Worm (Caenorhabditis elegans): ENCODE data around the gene C39B10.7.
A peak's percentile ranks its signal among the peaks of the same experiment; 100 is the strongest.

Gene C39B10.7

ce11 chrX:10433863-10434262 lies 42.8 kb upstream of the C39B10.7 start:
- TF ChIP-seq mep-1 (tag; optimal IDR thresholded peaks at IDR 0.05) (no peak), unc-39 (tag; optimal IDR thresholded peaks at IDR 0.05) (no peak), sptf-1 (tag; optimal IDR thresholded peaks at IDR 0.05) (no peak), unc-62 (GFP tag; optimal IDR thresholded peaks at IDR 0.05) (no peak)

- no peak for TF ChIP-seq nhr-237 (tag; optimal IDR thresholded peaks at IDR 0.05)
- TF ChIP-seq hlh-1 (tag; optimal IDR thresholded peaks at IDR 0.05), result peak; percentile 69
- no peak for TF ChIP-seq flh-1 (GFP tag; optimal IDR thresholded peaks at IDR 0.05)
- no peak for TF ChIP-seq drap-1 (GFP tag; optimal IDR thresholded peaks at IDR 0.05)
- TF ChIP-seq mls-2 (tag; optimal IDR thresholded peaks at IDR 0.05), result peak; percentile 73
- TF ChIP-seq unc-62 (GFP tag; optimal IDR thresholded peaks at IDR 0.05), result peak; percentile 83
- TF ChIP-seq M03D4.4 (tag; optimal IDR thresholded peaks at IDR 0.05), result peak; percentile 71
- TF ChIP-seq ceh-43 (GFP tag; optimal IDR thresholded peaks at IDR 0.05), result peak; percentile 3
- no peak for TF ChIP-seq nhr-28 (tag; optimal IDR thresholded peaks at IDR 0.05)
- peak; percentile 59 for TF ChIP-seq mep-1 (tag; optimal IDR thresholded peaks at IDR 0.05)
- TF ChIP-seq unc-120 (tag; optimal IDR thresholded peaks at IDR 0.05; ENCODE audit: poor library complexity, severe bottlenecking), result peak; percentile 95
- TF ChIP-seq nhr-12 (tag; optimal IDR thresholded peaks at IDR 0.05), result no peak
- TF ChIP-seq ham-2 (GFP tag; optimal IDR thresholded peaks at IDR 0.05), result peak; percentile 87
- peak; percentile 39 for TF ChIP-seq lin-13 (tag; optimal IDR thresholded peaks at IDR 0.05)
- no peak for TF ChIP-seq ceh-39 (tag; optimal IDR thresholded peaks at IDR 0.05)
- peak; percentile 34 for TF ChIP-seq tbx-8 (GFP tag; optimal IDR thresholded peaks at IDR 0.05)
- TF ChIP-seq ces-1 (GFP tag; optimal IDR thresholded peaks at IDR 0.05), result peak; percentile 74
- peak; percentile 31 for TF ChIP-seq lsy-2 (tag; optimal IDR thresholded peaks at IDR 0.05)
- TF ChIP-seq pha-4 (tag; optimal IDR thresholded peaks at IDR 0.05), result peak; percentile 84
- peak; percentile 85 for TF ChIP-seq ztf-11 (tag; optimal IDR thresholded peaks at IDR 0.05)
- peak; percentile 38 for TF ChIP-seq cnd-1 (tag; optimal IDR thresholded peaks at IDR 0.05)
- TF ChIP-seq nhr-2 (tag; optimal IDR thresholded peaks at IDR 0.05), result no peak
- TF ChIP-seq sptf-1 (tag; optimal IDR thresholded peaks at IDR 0.05), result peak; percentile 75
These were observed 41.2 kb upstream of the C39B10.7 start for ce11 chrX:10435492-10435939.

ce11 chrX:10437421-10437820 lies 39.3 kb upstream of the C39B10.7 start:
- TF ChIP-seq bed-3 (GFP tag; optimal IDR thresholded peaks at IDR 0.05), result no peak
- TF ChIP-seq sem-2 (GFP tag; optimal IDR thresholded peaks at IDR 0.05), result no peak
- TF ChIP-seq unc-39 (tag; optimal IDR thresholded peaks at IDR 0.05), result no peak
- no peak for TF ChIP-seq zip-8 (tag; optimal IDR thresholded peaks at IDR 0.05)
- no peak for TF ChIP-seq cnd-1 (tag; optimal IDR thresholded peaks at IDR 0.05)
- TF ChIP-seq blmp-1 (tag; optimal IDR thresholded peaks at IDR 0.05), result no peak
- TF ChIP-seq nhr-12 (tag; optimal IDR thresholded peaks at IDR 0.05), result no peak
- no peak for TF ChIP-seq snpc-4 (tag; optimal IDR thresholded peaks at IDR 0.05)
- no peak for TF ChIP-seq tbx-8 (GFP tag; optimal IDR thresholded peaks at IDR 0.05)
- TF ChIP-seq ceh-43 (GFP tag; optimal IDR thresholded peaks at IDR 0.05), result no peak
- no peak for TF ChIP-seq nhr-28 (tag; optimal IDR thresholded peaks at IDR 0.05)
- no peak for TF ChIP-seq lin-13 (tag; optimal IDR thresholded peaks at IDR 0.05)
- TF ChIP-seq flh-1 (GFP tag; optimal IDR thresholded peaks at IDR 0.05), result no peak
- TF ChIP-seq unc-120 (tag; optimal IDR thresholded peaks at IDR 0.05; ENCODE audit: poor library complexity, severe bottlenecking), result no peak
- TF ChIP-seq drap-1 (GFP tag; optimal IDR thresholded peaks at IDR 0.05), result no peak
- no peak for TF ChIP-seq elt-3 (tag; optimal IDR thresholded peaks at IDR 0.05)
- no peak for TF ChIP-seq elt-1 (tag; optimal IDR thresholded peaks at IDR 0.05; ENCODE audit: borderline replicate concordance, insufficient read depth)
- TF ChIP-seq hlh-1 (tag; optimal IDR thresholded peaks at IDR 0.05), result no peak

ce11 chrX:10440781-10441180 lies 35.9 kb upstream of the C39B10.7 start:
- TF ChIP-seq tbx-8 (GFP tag; optimal IDR thresholded peaks at IDR 0.05) (no peak), lin-13 (tag; optimal IDR thresholded peaks at IDR 0.05) (no peak), unc-39 (tag; optimal IDR thresholded peaks at IDR 0.05) (no peak), pha-4 (tag; optimal IDR thresholded peaks at IDR 0.05) (no peak), nhr-2 (tag; optimal IDR thresholded peaks at IDR 0.05) (no peak), ztf-11 (tag; optimal IDR thresholded peaks at IDR 0.05) (no peak), nhr-76 (tag; optimal IDR thresholded peaks at IDR 0.05) (no peak), drap-1 (GFP tag; optimal IDR thresholded peaks at IDR 0.05) (no peak), lin-32 (GFP tag; optimal IDR thresholded peaks at IDR 0.05) (no peak), mls-2 (tag; optimal IDR thresholded peaks at IDR 0.05) (no peak), M03D4.4 (tag; optimal IDR thresholded peaks at IDR 0.05) (no peak), mab-5 (tag; optimal IDR thresholded peaks at IDR 0.05) (no peak), sem-2 (GFP tag; optimal IDR thresholded peaks at IDR 0.05) (no peak), snpc-4 (tag; optimal IDR thresholded peaks at IDR 0.05) (no peak), ceh-43 (GFP tag; optimal IDR thresholded peaks at IDR 0.05) (no peak), hlh-1 (tag; optimal IDR thresholded peaks at IDR 0.05) (no peak), zip-8 (tag; optimal IDR thresholded peaks at IDR 0.05) (no peak), nhr-12 (tag; optimal IDR thresholded peaks at IDR 0.05) (no peak), sptf-1 (tag; optimal IDR thresholded peaks at IDR 0.05) (no peak), elt-3 (tag; optimal IDR thresholded peaks at IDR 0.05) (no peak)
